Fruit fly (Drosophila melanogaster) Kc167 (cell line): ENCODE data around the gene CG31809.

ENCODE experiments used
- Myc ChIP-seq: fragments of >200 bp; optimal IDR thresholded peaks from 2 replicates; lab custom pipeline; 2017; ENCODE audit warnings: missing external identifiers
- Sin3A ChIP-seq: fragments of >200 bp; optimal IDR thresholded peaks from 2 replicates; lab custom pipeline; 2018; ENCODE audit warnings: missing external identifiers
- h ChIP-seq: fragments of >200 bp; optimal IDR thresholded peaks from 3 replicates; lab custom pipeline; 2018; ENCODE audit warnings: missing external identifiers
- insv ChIP-seq: fragments of >200 bp; optimal IDR thresholded peaks from 3 replicates; lab custom pipeline; 2018; ENCODE audit warnings: missing external identifiers
- psq ChIP-seq: fragments of >200 bp; optimal IDR thresholded peaks from 2 replicates; lab custom pipeline; 2017; ENCODE audit warnings: missing external identifiers
- ttk ChIP-seq: sonication (Bioruptor generic); optimal IDR thresholded peaks from 2 replicates; lab custom pipeline; 2017; ENCODE audit warnings: missing external identifiers

- TF ChIP-seq h (lab: Kevin White, UChicago) (no peak), psq (lab: Kevin White, UChicago) (no peak), insv (lab: Kevin White, UChicago) (no peak), Myc (lab: Kevin White, UChicago) (no peak), ttk (lab: Kevin White, UChicago) (no peak), Sin3A (no peak)
These were observed 33.6 kb downstream of the CG31809 start, which contains the start of gene Cse1 for dm6 chr2L:16824905-16825333.
